Worm (Caenorhabditis elegans): ENCODE data around the gene F11C1.7.

DNA sequence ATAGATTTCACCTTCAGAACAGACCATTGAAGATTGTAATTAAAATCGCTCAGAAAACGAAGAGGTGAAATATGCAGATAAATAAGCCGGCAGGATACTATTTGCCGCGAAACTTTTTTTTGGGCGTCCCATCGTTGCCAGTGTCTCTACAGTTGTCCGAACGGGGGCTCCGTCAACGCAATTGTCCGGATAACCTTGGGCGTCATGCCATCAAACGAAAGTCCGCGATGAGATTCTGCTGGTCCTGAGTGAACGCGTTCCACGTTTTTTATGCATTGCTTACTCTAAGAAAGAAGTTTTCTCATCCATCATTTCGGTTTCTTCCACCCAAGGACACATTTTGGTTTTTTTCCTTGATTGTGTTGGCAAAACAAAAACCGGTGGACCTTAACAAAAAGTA lies 11.7 kb downstream of the F11C1.7 start:
- no peak for TF ChIP-seq ceh-9 (tag; optimal IDR thresholded peaks at IDR 0.05)
- no peak for TF ChIP-seq ceh-45 (GFP tag; IDR thresholded peaks at IDR 0.05)

All from whole organism, late embryonic.